Fruit fly (Drosophila melanogaster) whole organism, pupa: Measurements from ENCODE around the gene CG4998.

Source experiments
- CG12605 ChIP-seq: fragments of 200-800 bp; sonication (Bioruptor generic); IDR thresholded peaks from 2 replicates; pipeline ENCODE4 v1.3.6; 2022; ENCODE audit warnings: missing biosample characterization, missing genetic modification characterization
- CG17806 ChIP-seq: fragments of 200-800 bp; sonication (Bioruptor generic); optimal IDR thresholded peaks from 2 replicates; lab custom pipeline; 2018; ENCODE audit warnings: missing biosample characterization, mild to moderate bottlenecking, missing genetic modification characterization, moderate library complexity
- CG4496 ChIP-seq: fragments of 200-800 bp; sonication (Bioruptor generic); IDR thresholded peaks from 3 replicates; pipeline ENCODE4 v1.3.6; 2022; ENCODE audit warnings: missing biosample characterization, missing genetic modification characterization
- CG8159 ChIP-seq: fragments of 200-800 bp; sonication (Bioruptor generic); optimal IDR thresholded peaks from 3 replicates; lab custom pipeline; 2018; ENCODE audit warnings: missing biosample characterization, mild to moderate bottlenecking, missing genetic modification characterization, moderate library complexity
- CG8301 ChIP-seq: fragments of 200-800 bp; sonication (Bioruptor generic); optimal IDR thresholded peaks from 2 replicates; lab custom pipeline; 2018; ENCODE audit warnings: missing biosample characterization, mild to moderate bottlenecking, missing genetic modification characterization
- EcR ChIP-seq: fragments of 200-800 bp; sonication (Bioruptor generic); optimal IDR thresholded peaks from 3 replicates; lab custom pipeline; 2019; ENCODE audit warnings: missing biosample characterization, missing genetic modification characterization, mild to moderate bottlenecking, moderate library complexity, missing genetic modification reagents
- rn ChIP-seq: fragments of 200-800 bp; sonication (Bioruptor generic); IDR thresholded peaks from 2 replicates; pipeline ENCODE4 v1.3.6; 2022; ENCODE audit warnings: missing biosample characterization, missing genetic modification characterization

dm6 chr3L:16303982-16304381 is 34.8 kb upstream of the CG4998 start, which contains the start of gene CG43249:
- TF ChIP-seq CG4496 (no peak), rn (GFP tag; lab: Robert Waterston, UW) (no peak), CG8159 (tag; lab: Kevin White, UChicago) (no peak), CG8301 (tag; lab: Kevin White, UChicago) (no peak), CG17806 (tag; lab: Kevin White, UChicago) (no peak), EcR (no peak), CG12605 (GFP tag; lab: Robert Waterston, UW) (no peak)
